Worm (Caenorhabditis elegans) whole organism, L3 larva: Measurements from ENCODE around the gene C08E3.1.

ENCODE experiments used
- R02D3.7 ChIP-seq: fragments of 150-350 bp; optimal IDR thresholded peaks from 2 replicates; lab custom pipeline; 2014; ENCODE audit warnings: missing biosample characterization, missing genetic modification characterization
- ZK546.5 ChIP-seq: sonication (generic microtip); optimal IDR thresholded peaks from 2 replicates; lab custom pipeline; 2017; ENCODE audit warnings: missing biosample characterization, missing genetic modification characterization
- aly-2 ChIP-seq: fragments of 150-350 bp; optimal IDR thresholded peaks from 2 replicates; lab custom pipeline; 2014; ENCODE audit warnings: missing biosample characterization, missing genetic modification characterization
- ceh-16 ChIP-seq: sonication (generic microtip); optimal IDR thresholded peaks from 2 replicates; lab custom pipeline; 2017; ENCODE audit warnings: missing biosample characterization, missing genetic modification characterization
- ceh-28 ChIP-seq: fragments of 150-350 bp; optimal IDR thresholded peaks from 2 replicates; lab custom pipeline; 2014; ENCODE audit warnings: missing biosample characterization, missing genetic modification reagents, missing genetic modification characterization
- ceh-82 ChIP-seq: fragments of 150-350 bp; optimal IDR thresholded peaks from 2 replicates; lab custom pipeline; 2014; ENCODE audit warnings: missing biosample characterization, missing genetic modification characterization
- ceh-9 ChIP-seq: sonication (generic microtip); optimal IDR thresholded peaks from 2 replicates; lab custom pipeline; 2018; ENCODE audit warnings: missing biosample characterization, missing genetic modification characterization
- egl-27 ChIP-seq: sonication (generic microtip); optimal IDR thresholded peaks from 4 replicates; lab custom pipeline; 2017; ENCODE audit warnings: missing biosample characterization, missing genetic modification reagents, missing genetic modification characterization
- egl-5 ChIP-seq: fragments of 150-350 bp; optimal IDR thresholded peaks from 2 replicates; lab custom pipeline; 2017; ENCODE audit warnings: missing biosample characterization, missing genetic modification reagents, missing genetic modification characterization, inconsistent platforms
- elt-2 ChIP-seq: sonication (generic microtip); optimal IDR thresholded peaks from 2 replicates; lab custom pipeline; 2016; ENCODE audit warnings: missing genetic modification reagents, mild to moderate bottlenecking, missing genetic modification characterization, missing compliant biosample characterization
- elt-3 ChIP-seq, 3 experiments: fragments of 150-350 bp in 1 of 3; sonication (generic microtip) in 2 of 3; optimal IDR thresholded peaks; 2 replicates in 2 of 3; 4 replicates in 1 of 3; lab custom pipeline; 2014 to 2017; ENCODE audit warnings: missing biosample characterization in 3 of 3, missing genetic modification characterization in 3 of 3
- fkh-10 ChIP-seq: sonication (generic microtip); optimal IDR thresholded peaks from 2 replicates; lab custom pipeline; 2017; ENCODE audit warnings: missing biosample characterization, missing genetic modification reagents, missing genetic modification characterization
- fkh-2 ChIP-seq: fragments of 150-350 bp; optimal IDR thresholded peaks from 2 replicates; lab custom pipeline; 2014; ENCODE audit warnings: missing biosample characterization, missing genetic modification reagents, missing genetic modification characterization
- fos-1 ChIP-seq: fragments of 150-350 bp; optimal IDR thresholded peaks from 2 replicates; lab custom pipeline; 2014; ENCODE audit warnings: missing biosample characterization, missing genetic modification characterization
- jun-1 ChIP-seq: fragments of 150-350 bp; optimal IDR thresholded peaks from 2 replicates; lab custom pipeline; 2014; ENCODE audit warnings: missing biosample characterization, missing genetic modification reagents, missing genetic modification characterization
- mdl-1 ChIP-seq: fragments of 150-350 bp; optimal IDR thresholded peaks from 2 replicates; lab custom pipeline; 2014; ENCODE audit warnings: missing biosample characterization, missing genetic modification characterization
- mml-1 ChIP-seq: fragments of 150-350 bp; sonication (generic microtip); optimal IDR thresholded peaks from 3 replicates; lab custom pipeline; 2014; ENCODE audit warnings: missing biosample characterization, missing genetic modification characterization
- nfya-1 ChIP-seq: sonication (generic microtip); optimal IDR thresholded peaks from 2 replicates; lab custom pipeline; 2017; ENCODE audit warnings: missing genetic modification characterization, mild to moderate bottlenecking, missing compliant biosample characterization, antibody characterized with exemption, moderate library complexity; ENCODE audit not compliant: insufficient read depth
- nhr-12 ChIP-seq: fragments of 150-350 bp; optimal IDR thresholded peaks from 2 replicates; lab custom pipeline; 2014; ENCODE audit warnings: missing biosample characterization, missing genetic modification characterization
- nhr-23 ChIP-seq: fragments of 150-350 bp; optimal IDR thresholded peaks from 2 replicates; lab custom pipeline; 2014; ENCODE audit warnings: missing biosample characterization, missing genetic modification reagents, missing genetic modification characterization
- nhr-237 ChIP-seq: fragments of 150-350 bp; optimal IDR thresholded peaks from 2 replicates; lab custom pipeline; 2014; ENCODE audit warnings: missing biosample characterization, missing genetic modification characterization
- nhr-25 ChIP-seq: sonication (generic microtip); optimal IDR thresholded peaks from 2 replicates; lab custom pipeline; 2017; ENCODE audit warnings: missing biosample characterization, missing genetic modification characterization
- nhr-28 ChIP-seq: fragments of 150-350 bp; optimal IDR thresholded peaks from 2 replicates; lab custom pipeline; 2014; ENCODE audit warnings: missing biosample characterization, missing genetic modification characterization
- nhr-67 ChIP-seq: fragments of 150-350 bp; optimal IDR thresholded peaks from 2 replicates; lab custom pipeline; 2014; ENCODE audit warnings: missing biosample characterization, missing genetic modification characterization
- nhr-77 ChIP-seq: fragments of 150-350 bp; optimal IDR thresholded peaks from 2 replicates; lab custom pipeline; 2014; ENCODE audit warnings: missing biosample characterization, missing genetic modification characterization
- pha-4 ChIP-seq: fragments of 150-350 bp; optimal IDR thresholded peaks from 2 replicates; lab custom pipeline; 2014; ENCODE audit warnings: missing biosample characterization, missing genetic modification reagents, missing genetic modification characterization
- pqm-1 ChIP-seq: fragments of 150-350 bp; optimal IDR thresholded peaks from 2 replicates; lab custom pipeline; 2017; ENCODE audit warnings: missing biosample characterization, missing genetic modification characterization, inconsistent platforms
- sea-2 ChIP-seq: fragments of 150-350 bp; sonication (generic microtip); optimal IDR thresholded peaks from 4 replicates; lab custom pipeline; 2014; ENCODE audit warnings: missing biosample characterization, missing genetic modification reagents, missing genetic modification characterization
- skn-1 ChIP-seq: fragments of 150-350 bp; optimal IDR thresholded peaks from 2 replicates; lab custom pipeline; 2014; ENCODE audit warnings: missing biosample characterization, missing genetic modification characterization
- snpc-4 ChIP-seq: fragments of 150-350 bp; optimal IDR thresholded peaks from 2 replicates; lab custom pipeline; 2014; ENCODE audit warnings: missing biosample characterization, missing genetic modification characterization
- tbx-2 ChIP-seq: sonication (generic microtip); optimal IDR thresholded peaks from 2 replicates; lab custom pipeline; 2016; ENCODE audit warnings: mild to moderate bottlenecking, missing genetic modification characterization, missing compliant biosample characterization
- ztf-11 ChIP-seq: fragments of 150-350 bp; optimal IDR thresholded peaks from 2 replicates; lab custom pipeline; 2014; ENCODE audit warnings: missing biosample characterization, missing genetic modification characterization
- ztf-4 ChIP-seq: fragments of 150-350 bp; optimal IDR thresholded peaks from 2 replicates; lab custom pipeline; 2014; ENCODE audit warnings: missing biosample characterization, missing genetic modification characterization

The C08E3.1 gene

DNA sequence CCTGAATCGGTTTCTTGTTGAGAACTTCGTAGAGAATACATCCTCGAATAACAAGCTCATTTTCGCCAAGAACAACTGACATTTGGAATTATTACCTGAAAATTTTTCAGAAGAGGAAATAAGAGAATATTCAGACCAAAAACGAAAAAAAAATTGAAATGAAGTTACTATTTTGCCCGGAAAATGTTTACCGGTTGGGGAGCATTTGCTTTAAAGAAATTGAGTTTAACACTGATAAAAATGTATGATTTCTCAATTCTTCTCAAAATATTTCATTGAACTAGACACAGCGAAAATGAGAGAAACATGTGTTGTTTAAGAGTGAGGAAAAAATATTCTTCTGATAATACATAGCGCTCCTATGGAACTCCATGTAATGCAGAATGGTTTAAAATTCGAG lies 17.2 kb upstream of the C08E3.1 start, which contains the start of gene fbxa-165:
fbxa-165 (minus strand) TSS at position 101 of the 400 bp plus-strand sequence.
- TF ChIP-seq elt-2 (tag; lab: Kevin White, UChicago) (no peak), tbx-2 (tag; lab: Kevin White, UChicago) (no peak), R02D3.7 (tag; lab: Kevin White, UChicago) (no peak), mml-1 (tag; lab: Kevin White, UChicago) (no peak), elt-3 (tag; optimal IDR thresholded peaks at IDR 0.05; lab: Kevin White, UChicago) (no peak), nhr-77 (tag; lab: Kevin White, UChicago) (no peak), skn-1 (no peak)

DNA sequence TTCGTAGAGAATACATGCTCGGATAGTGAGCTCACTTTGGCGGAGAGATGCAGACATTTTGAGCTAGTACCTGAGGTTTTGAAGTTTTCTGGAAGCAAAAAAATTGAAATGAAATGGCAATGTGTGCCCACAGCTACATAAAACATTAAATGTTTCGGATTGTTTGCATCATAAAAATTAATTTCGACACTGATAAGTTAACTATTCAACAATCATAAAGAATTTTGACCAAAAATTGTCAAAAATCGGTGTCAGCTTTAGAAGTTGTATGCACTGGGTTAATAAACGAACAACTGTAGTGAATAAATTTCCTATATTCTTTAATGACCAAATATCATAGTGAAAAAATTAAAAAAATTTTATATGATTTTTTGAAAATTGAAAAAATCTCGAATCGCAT lies 14.6 kb upstream of the C08E3.1 start, which contains the start of gene fbxa-166:
fbxa-166 (minus strand) TSS at position 101 of the 400 bp plus-strand sequence.
- no peak for TF ChIP-seq nhr-28
- no peak for TF ChIP-seq snpc-4 (tag; lab: Kevin White, UChicago)
- TF ChIP-seq mdl-1 (tag; lab: Kevin White, UChicago): no peak
- TF ChIP-seq jun-1 (tag; lab: Kevin White, UChicago): no peak
- TF ChIP-seq tbx-2 (tag; lab: Kevin White, UChicago): no peak
- TF ChIP-seq elt-3 (tag; optimal IDR thresholded peaks at IDR 0.05; lab: Kevin White, UChicago): no peak
- no peak for TF ChIP-seq nhr-23 (tag; lab: Kevin White, UChicago)
- TF ChIP-seq nhr-67 (tag; lab: Kevin White, UChicago): no peak
- TF ChIP-seq nhr-25 (tag; lab: Kevin White, UChicago): no peak
- no peak for TF ChIP-seq ceh-82 (tag; lab: Kevin White, UChicago)
- TF ChIP-seq pha-4 (tag; lab: Kevin White, UChicago): no peak
- no peak for TF ChIP-seq fkh-10 (GFP tag; lab: Kevin White, UChicago)
- TF ChIP-seq fos-1 (tag; lab: Kevin White, UChicago): no peak
- TF ChIP-seq egl-5 (tag; lab: Kevin White, UChicago): no peak
- TF ChIP-seq sea-2 (GFP tag; lab: Kevin White, UChicago): no peak
- no peak for TF ChIP-seq aly-2 (tag; lab: Kevin White, UChicago)
- TF ChIP-seq skn-1: no peak
- no peak for TF ChIP-seq ztf-4 (tag; lab: Kevin White, UChicago)
- TF ChIP-seq nfya-1 (tag; lab: Kevin White, UChicago): no peak
- TF ChIP-seq R02D3.7 (tag; lab: Kevin White, UChicago): no peak

ce11 chrII:1621180-1621579 lies 12.4 kb upstream of the C08E3.1 start, which contains the start of gene fbxa-158:
fbxa-158 (minus strand) TSS chrII:1621280.
- TF ChIP-seq ztf-11 (tag; lab: Kevin White, UChicago) (no peak), mml-1 (tag; lab: Kevin White, UChicago) (no peak), tbx-2 (tag; lab: Kevin White, UChicago) (no peak), nhr-12 (tag; lab: Kevin White, UChicago) (no peak), ceh-82 (tag; lab: Kevin White, UChicago) (no peak), nfya-1 (tag; lab: Kevin White, UChicago) (no peak), nhr-77 (tag; lab: Kevin White, UChicago) (no peak), ceh-9 (tag; lab: Kevin White, UChicago) (no peak), ZK546.5 (no peak), ztf-4 (tag; lab: Kevin White, UChicago) (no peak), egl-27 (tag; lab: Kevin White, UChicago) (no peak), nhr-23 (tag; lab: Kevin White, UChicago) (no peak), nhr-237 (no peak), pqm-1 (tag; lab: Kevin White, UChicago) (no peak)

ce11 chrII:1621795-1622194 lies 11.8 kb upstream of the C08E3.1 start:
- TF ChIP-seq jun-1 (tag; lab: Kevin White, UChicago): peak; percentile 67
- TF ChIP-seq tbx-2 (tag; lab: Kevin White, UChicago): no peak
- no peak for TF ChIP-seq ceh-16 (tag; lab: Kevin White, UChicago)
- no peak for TF ChIP-seq fkh-2 (tag; lab: Kevin White, UChicago)
- no peak for TF ChIP-seq ceh-28 (tag; lab: Kevin White, UChicago)
- TF ChIP-seq ztf-11 (tag; lab: Kevin White, UChicago): no peak
- TF ChIP-seq elt-2 (tag; lab: Kevin White, UChicago): peak; percentile 93
- TF ChIP-seq pha-4 (tag; lab: Kevin White, UChicago): peak; percentile 65
- TF ChIP-seq pqm-1 (tag; lab: Kevin White, UChicago): peak; percentile 84
